Worm (Caenorhabditis elegans): ENCODE results near the gene ttn-1.

The ttn-1 gene

DNA sequence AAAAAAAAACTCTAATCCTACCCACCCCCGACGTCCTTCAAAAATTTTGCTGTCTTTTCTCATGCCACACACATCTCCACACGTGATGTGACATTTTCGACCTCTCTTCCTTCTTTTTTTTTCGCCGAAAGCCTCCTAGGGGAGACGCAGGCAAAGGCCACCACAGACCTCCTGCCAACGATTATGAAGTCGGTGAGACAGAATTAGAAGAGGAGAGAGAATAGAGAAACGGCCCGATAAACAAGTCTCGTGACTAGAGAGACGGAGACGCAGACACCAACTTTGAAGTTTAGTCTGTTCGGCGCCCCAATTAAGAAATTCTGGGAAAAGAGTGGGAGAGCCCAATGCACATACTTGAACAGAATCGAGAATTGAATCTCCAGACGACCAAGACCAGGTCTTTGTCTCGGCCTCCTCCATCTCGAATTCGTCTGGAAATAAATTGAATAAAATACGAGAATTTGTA, 22.1 kb upstream of the ttn-1 start (continued):
- TF ChIP-seq jun-1 (tag; optimal IDR thresholded peaks at IDR 0.05), result peak; percentile 95
- TF ChIP-seq snpc-4 (tag; optimal IDR thresholded peaks at IDR 0.05), result peak; percentile 73
- peak; percentile 97 for TF ChIP-seq nfya-1 (tag; optimal IDR thresholded peaks at IDR 0.05; ENCODE audit: insufficient read depth)
- peak; percentile 91 for TF ChIP-seq elt-2 (tag; optimal IDR thresholded peaks at IDR 0.05)
- peak; percentile 69 for TF ChIP-seq pqm-1 (tag; optimal IDR thresholded peaks at IDR 0.05)
- peak; percentile 93 for TF ChIP-seq mdl-1 (tag; optimal IDR thresholded peaks at IDR 0.05)
- TF ChIP-seq fkh-10 (GFP tag; optimal IDR thresholded peaks at IDR 0.05), result peak; percentile 97
- peak; percentile 88 for TF ChIP-seq nhr-43 (tag; optimal IDR thresholded peaks at IDR 0.05; ENCODE audit: poor library complexity, severe bottlenecking)
- peak; percentile 99 for TF ChIP-seq unc-62 (GFP tag; optimal IDR thresholded peaks at IDR 0.05)

- peak; percentile 79 for TF ChIP-seq ama-1 (optimal IDR thresholded peaks at IDR 0.05)
- TF ChIP-seq egl-27 (tag; optimal IDR thresholded peaks at IDR 0.05), result no peak
These were observed 21.5 kb upstream of the ttn-1 start for ce11 chrV:6224019-6224335.

DNA sequence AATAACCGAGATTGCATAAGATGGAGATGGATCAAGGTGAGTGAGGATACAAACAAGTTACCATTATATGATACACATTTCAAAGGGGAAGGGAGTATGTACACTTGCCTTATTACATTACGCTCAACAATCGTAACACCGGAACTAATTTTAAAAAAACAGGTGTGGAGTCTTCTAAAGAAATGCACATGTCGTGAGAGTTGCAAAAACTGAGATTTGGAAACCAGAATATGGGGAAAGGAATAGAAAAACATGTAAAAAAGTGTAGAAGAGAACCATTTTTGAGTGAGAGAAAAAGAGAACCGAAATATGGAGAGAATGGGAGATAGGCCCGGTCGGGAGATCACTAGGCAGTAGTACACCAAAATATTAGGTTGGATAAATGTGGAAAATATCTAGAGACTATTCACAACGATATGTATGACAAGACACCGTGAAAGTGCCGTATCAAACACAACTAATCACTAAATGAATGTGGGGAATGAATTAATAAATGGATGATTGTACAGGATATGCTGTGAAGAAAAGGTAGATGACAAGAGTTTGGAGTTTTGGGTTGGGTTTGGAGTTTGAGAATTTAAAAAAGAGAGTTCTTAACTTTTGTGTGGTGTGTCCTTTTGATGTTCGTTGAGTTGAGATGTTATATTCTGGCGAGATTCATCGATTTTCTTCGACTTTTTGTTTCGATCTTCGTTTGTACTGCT, 21.0 kb upstream of the ttn-1 start:
- TF ChIP-seq ztf-4 (tag; optimal IDR thresholded peaks at IDR 0.05) (peak; percentile 66), unc-62 (GFP tag; optimal IDR thresholded peaks at IDR 0.05) (no peak), nhr-43 (tag; optimal IDR thresholded peaks at IDR 0.05; ENCODE audit: poor library complexity, severe bottlenecking) (peak; percentile 77), nhr-25 (tag; optimal IDR thresholded peaks at IDR 0.05) (no peak)

ce11 chrV:6222779-6223276, 20.4 kb upstream of the ttn-1 start:
- no peak for TF ChIP-seq pqm-1 (tag; optimal IDR thresholded peaks at IDR 0.05)
- peak; percentile 71 for TF ChIP-seq nhr-43 (tag; optimal IDR thresholded peaks at IDR 0.05; ENCODE audit: poor library complexity, severe bottlenecking)
- no peak for TF ChIP-seq ztf-11 (tag; optimal IDR thresholded peaks at IDR 0.05)
- TF ChIP-seq nhr-11 (tag; optimal IDR thresholded peaks at IDR 0.05), result no peak
- TF ChIP-seq elt-2 (tag; optimal IDR thresholded peaks at IDR 0.05), result peak; percentile 38
- no peak for TF ChIP-seq unc-39 (tag; optimal IDR thresholded peaks at IDR 0.05)
- TF ChIP-seq ama-1 (optimal IDR thresholded peaks at IDR 0.05), result peak; percentile 40
- TF ChIP-seq aly-2 (tag; optimal IDR thresholded peaks at IDR 0.05), result peak; percentile 27
- TF ChIP-seq zag-1 (tag; optimal IDR thresholded peaks at IDR 0.05), result no peak
- peak in 1 of 3 experiments; percentile 15 for TF ChIP-seq elt-3 (tag; optimal IDR thresholded peaks at IDR 0.05)
- TF ChIP-seq daf-12 (tag; optimal IDR thresholded peaks at IDR 0.05), result no peak
- TF ChIP-seq R02D3.7 (tag; optimal IDR thresholded peaks at IDR 0.05), result no peak
- TF ChIP-seq nhr-23 (tag; optimal IDR thresholded peaks at IDR 0.05), result peak; percentile 14
- TF ChIP-seq jun-1 (tag; optimal IDR thresholded peaks at IDR 0.05), result peak; percentile 6
- peak; percentile 8 for TF ChIP-seq hmg-11 (tag; optimal IDR thresholded peaks at IDR 0.05)

DNA sequence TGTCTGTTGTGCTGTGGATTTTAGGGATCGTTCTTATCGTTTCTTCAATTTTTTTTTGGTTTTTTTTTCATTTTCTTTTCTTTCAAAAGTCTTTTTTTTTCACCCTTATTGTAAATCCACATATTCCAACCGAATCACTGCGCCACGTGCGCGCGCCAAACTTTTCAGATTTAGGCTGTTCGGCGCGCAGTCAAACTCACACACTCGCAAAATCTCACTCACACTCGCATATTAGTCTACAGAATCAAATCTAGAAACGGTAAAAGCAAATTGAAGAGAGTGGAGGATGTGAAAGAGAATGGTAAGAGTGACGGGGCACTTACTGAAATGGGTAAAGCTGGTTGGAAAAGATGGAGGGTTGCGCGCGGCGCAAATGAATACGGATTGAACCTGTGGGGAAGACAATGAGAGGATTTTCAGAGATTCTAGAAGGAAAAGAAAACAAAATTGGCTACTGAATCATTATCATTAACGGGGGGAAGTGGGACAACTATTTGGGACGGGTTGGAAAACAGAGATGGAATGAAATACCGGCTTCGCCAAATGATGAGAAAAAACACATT, 19.8 kb upstream of the ttn-1 start:
- TF ChIP-seq nhr-43 (tag; optimal IDR thresholded peaks at IDR 0.05; ENCODE audit: poor library complexity, severe bottlenecking) (no peak), nhr-25 (tag; optimal IDR thresholded peaks at IDR 0.05) (peak; percentile 37), jun-1 (tag; optimal IDR thresholded peaks at IDR 0.05) (no peak), lsy-12 (tag; optimal IDR thresholded peaks at IDR 0.05) (no peak), ama-1 (optimal IDR thresholded peaks at IDR 0.05) (peak; percentile 54), nhr-67 (tag; optimal IDR thresholded peaks at IDR 0.05) (no peak), ceh-82 (tag; optimal IDR thresholded peaks at IDR 0.05) (no peak), skn-1 (tag; optimal IDR thresholded peaks at IDR 0.05) (no peak)

- TF ChIP-seq egl-5 (tag; optimal IDR thresholded peaks at IDR 0.05) (no peak), ama-1 (optimal IDR thresholded peaks at IDR 0.05) (peak; percentile 57), fos-1 (tag; optimal IDR thresholded peaks at IDR 0.05) (no peak)
These were observed 18.9 kb upstream of the ttn-1 start for ce11 chrV:6221292-6221691.

Data from whole organism, L3 larva.